Worm (Caenorhabditis elegans) whole organism, L1 larva: Measurements from ENCODE around the gene F07C3.16.
A peak's percentile ranks its signal among the peaks of the same experiment; 100 is the strongest.

Experiments
- C34B4.2 ChIP-seq: sonication (generic microtip); optimal IDR thresholded peaks from 2 replicates; lab custom pipeline; 2017; ENCODE audit warnings: mild to moderate bottlenecking, missing genetic modification characterization, missing compliant biosample characterization
- alr-1 ChIP-seq: fragments of 200-800 bp; sonication (Bioruptor generic); optimal IDR thresholded peaks from 2 replicates; lab custom pipeline; 2018; ENCODE audit warnings: borderline replicate concordance, mild to moderate bottlenecking, missing genetic modification characterization, missing compliant biosample characterization
- aly-2 ChIP-seq: fragments of 150-350 bp; optimal IDR thresholded peaks from 2 replicates; lab custom pipeline; 2014; ENCODE audit warnings: missing biosample characterization, missing genetic modification characterization
- ceh-63 ChIP-seq: fragments of 200-800 bp; sonication (Bioruptor generic); optimal IDR thresholded peaks from 2 replicates; lab custom pipeline; 2018; ENCODE audit warnings: mild to moderate bottlenecking, missing genetic modification characterization, missing compliant biosample characterization
- ceh-8 ChIP-seq: fragments of 200-800 bp; sonication (Bioruptor generic); optimal IDR thresholded peaks from 2 replicates; lab custom pipeline; 2018; ENCODE audit warnings: mild to moderate bottlenecking, missing genetic modification characterization, moderate library complexity, missing compliant biosample characterization
- ceh-90 ChIP-seq: sonication (generic microtip); optimal IDR thresholded peaks from 2 replicates; lab custom pipeline; 2016; ENCODE audit warnings: missing genetic modification characterization, missing compliant biosample characterization
- dsc-1 ChIP-seq: sonication (generic microtip); optimal IDR thresholded peaks from 2 replicates; lab custom pipeline; 2016; ENCODE audit warnings: mild to moderate bottlenecking, missing genetic modification characterization, missing compliant biosample characterization
- efl-1 ChIP-seq, 4 experiments: fragments of 150-350 bp; optimal IDR thresholded peaks in 3 of 4; peaks in 1 of 4; 1 replicate in 1 of 4; 2 replicates in 3 of 4; lab custom pipeline; 2014; ENCODE audit warnings: missing biosample characterization in 2 of 4, missing genetic modification characterization in 2 of 4, missing genetic modification reagents in 2 of 4
- efl-3 ChIP-seq: fragments of 200-800 bp; sonication (Bioruptor generic); optimal IDR thresholded peaks from 2 replicates; lab custom pipeline; 2018; ENCODE audit warnings: mild to moderate bottlenecking, missing genetic modification characterization, missing compliant biosample characterization
- egl-13 ChIP-seq: sonication (generic microtip); optimal IDR thresholded peaks from 2 replicates; lab custom pipeline; 2016; ENCODE audit warnings: missing genotype, missing genetic modification reagents, missing genetic modification characterization, missing compliant biosample characterization
- egl-27 ChIP-seq, 2 experiments: fragments of 150-350 bp in 1 of 2; sonication (generic microtip); optimal IDR thresholded peaks; 3 replicates each; lab custom pipeline; 2017 to 2018; ENCODE audit warnings: missing biosample characterization in 2 of 2, missing genetic modification characterization in 2 of 2, missing genetic modification reagents in 2 of 2
- elt-2 ChIP-seq: sonication (generic microtip); optimal IDR thresholded peaks from 2 replicates; lab custom pipeline; 2016; ENCODE audit warnings: missing genetic modification characterization, mild to moderate bottlenecking, inconsistent platforms, missing compliant biosample characterization, missing genetic modification reagents
- ets-5 ChIP-seq: fragments of 200-800 bp; sonication (Bioruptor generic); IDR thresholded peaks from 2 replicates; pipeline ENCODE4 v1.3.6; 2022; ENCODE audit warnings: missing genetic modification characterization, missing compliant biosample characterization
- fkh-10 ChIP-seq: sonication (generic microtip); optimal IDR thresholded peaks from 2 replicates; lab custom pipeline; 2017; ENCODE audit warnings: missing biosample characterization, missing genetic modification reagents, missing genetic modification characterization
- fkh-8 ChIP-seq: sonication (generic microtip); optimal IDR thresholded peaks from 2 replicates; lab custom pipeline; 2016; ENCODE audit warnings: mild to moderate bottlenecking, missing genetic modification characterization, missing compliant biosample characterization
- fos-1 ChIP-seq: fragments of 150-350 bp; optimal IDR thresholded peaks from 2 replicates; lab custom pipeline; 2014; ENCODE audit warnings: missing biosample characterization, missing genetic modification characterization
- grh-1 ChIP-seq: fragments of 200-800 bp; sonication (Bioruptor generic); IDR thresholded peaks from 2 replicates; pipeline ENCODE4 v1.3.6; 2022; ENCODE audit warnings: missing genetic modification reagents, missing genetic modification characterization, missing compliant biosample characterization
- hlh-4 ChIP-seq: sonication (generic microtip); optimal IDR thresholded peaks from 2 replicates; lab custom pipeline; 2016; ENCODE audit warnings: mild to moderate bottlenecking, missing genetic modification characterization, missing compliant biosample characterization
- hpl-2 ChIP-seq: fragments of 150-350 bp; optimal IDR thresholded peaks from 2 replicates; lab custom pipeline; 2014; ENCODE audit warnings: missing biosample characterization, missing genetic modification reagents, missing genetic modification characterization
- irx-1 ChIP-seq: sonication (generic microtip); optimal IDR thresholded peaks from 2 replicates; lab custom pipeline; 2016; ENCODE audit warnings: missing genetic modification characterization, missing compliant biosample characterization
- isw-1 ChIP-seq: fragments of 200-800 bp; sonication (Bioruptor generic); IDR thresholded peaks from 2 replicates; pipeline ENCODE4 v1.3.6; 2022; ENCODE audit warnings: missing genetic modification characterization, missing compliant biosample characterization
- jun-1 ChIP-seq: fragments of 150-350 bp; optimal IDR thresholded peaks from 2 replicates; lab custom pipeline; 2014; ENCODE audit warnings: missing biosample characterization, missing genetic modification reagents, missing genetic modification characterization
- lin-14 ChIP-seq: fragments of 200-800 bp; sonication (Bioruptor generic); optimal IDR thresholded peaks from 2 replicates; lab custom pipeline; 2018; ENCODE audit warnings: mild to moderate bottlenecking, missing genetic modification characterization, moderate library complexity, missing compliant biosample characterization
- lin-15B ChIP-seq: fragments of 150-350 bp; sonication (generic microtip); optimal IDR thresholded peaks from 3 replicates; lab custom pipeline; 2014; ENCODE audit warnings: missing biosample characterization, missing genetic modification characterization
- lin-39 ChIP-seq: fragments of 150-350 bp; optimal IDR thresholded peaks from 2 replicates; lab custom pipeline; 2014; ENCODE audit warnings: missing biosample characterization, missing genetic modification reagents, missing genetic modification characterization
- mab-9 ChIP-seq: fragments of 200-800 bp; sonication (Bioruptor generic); IDR thresholded peaks from 2 replicates; pipeline ENCODE4 v1.3.6; 2022; ENCODE audit warnings: missing genetic modification reagents, missing genetic modification characterization, missing compliant biosample characterization
- mdl-1 ChIP-seq, 2 experiments: fragments of 150-350 bp; optimal IDR thresholded peaks; 2 replicates each; lab custom pipeline; 2014 to 2017; ENCODE audit warnings: missing biosample characterization in 2 of 2, missing genetic modification characterization in 2 of 2, inconsistent platforms in 1 of 2
- mef-2 ChIP-seq: fragments of 150-350 bp; optimal IDR thresholded peaks from 2 replicates; lab custom pipeline; 2014; ENCODE audit warnings: missing biosample characterization, missing genetic modification characterization
- mep-1 ChIP-seq: fragments of 150-350 bp; optimal IDR thresholded peaks from 2 replicates; lab custom pipeline; 2014; ENCODE audit warnings: missing biosample characterization, missing genetic modification characterization
- nhr-11 ChIP-seq: fragments of 150-350 bp; optimal IDR thresholded peaks from 2 replicates; lab custom pipeline; 2014; ENCODE audit warnings: missing biosample characterization, missing genetic modification characterization
- nhr-12 ChIP-seq: sonication (generic microtip); optimal IDR thresholded peaks from 2 replicates; lab custom pipeline; 2017; ENCODE audit warnings: missing biosample characterization, missing genetic modification characterization
- nhr-20 ChIP-seq: sonication (generic microtip); optimal IDR thresholded peaks from 2 replicates; lab custom pipeline; 2016; ENCODE audit warnings: mild to moderate bottlenecking, missing genetic modification characterization, missing compliant biosample characterization
- nhr-237 ChIP-seq: fragments of 150-350 bp; optimal IDR thresholded peaks from 2 replicates; lab custom pipeline; 2014; ENCODE audit warnings: missing biosample characterization, missing genetic modification characterization
- nhr-28 ChIP-seq: fragments of 150-350 bp; optimal IDR thresholded peaks from 2 replicates; lab custom pipeline; 2014; ENCODE audit warnings: missing biosample characterization, missing genetic modification characterization
- nhr-47 ChIP-seq: sonication (generic microtip); optimal IDR thresholded peaks from 2 replicates; lab custom pipeline; 2016; ENCODE audit warnings: mild to moderate bottlenecking, missing genetic modification characterization, moderate library complexity, missing compliant biosample characterization
- nhr-76 ChIP-seq: sonication (generic microtip); optimal IDR thresholded peaks from 2 replicates; lab custom pipeline; 2017; ENCODE audit warnings: missing biosample characterization, missing genetic modification characterization
- nhr-84 ChIP-seq: sonication (generic microtip); optimal IDR thresholded peaks from 2 replicates; lab custom pipeline; 2017; ENCODE audit warnings: missing biosample characterization, missing genetic modification characterization
- nhr-90 ChIP-seq: sonication (generic microtip); optimal IDR thresholded peaks from 2 replicates; lab custom pipeline; 2016; ENCODE audit warnings: mild to moderate bottlenecking, missing genetic modification characterization, missing compliant biosample characterization; ENCODE audit not compliant: poor library complexity
- pag-3 ChIP-seq: sonication (generic microtip); optimal IDR thresholded peaks from 2 replicates; lab custom pipeline; 2017; ENCODE audit warnings: missing genetic modification characterization, mild to moderate bottlenecking, missing compliant biosample characterization, antibody characterized with exemption, borderline replicate concordance; ENCODE audit not compliant: insufficient read depth
- pax-3 ChIP-seq: fragments of 200-800 bp; sonication (Bioruptor generic); optimal IDR thresholded peaks from 2 replicates; lab custom pipeline; 2018; ENCODE audit warnings: mild to moderate bottlenecking, missing genetic modification characterization, moderate library complexity, missing compliant biosample characterization
- pqm-1 ChIP-seq: sonication (generic microtip); optimal IDR thresholded peaks from 3 replicates; lab custom pipeline; 2017; ENCODE audit warnings: missing biosample characterization, missing genetic modification characterization
- skn-1 ChIP-seq: fragments of 150-350 bp; optimal IDR thresholded peaks from 2 replicates; lab custom pipeline; 2014; ENCODE audit warnings: missing biosample characterization, missing genetic modification characterization
- snpc-4 ChIP-seq: fragments of 150-350 bp; optimal IDR thresholded peaks from 2 replicates; lab custom pipeline; 2014; ENCODE audit warnings: missing biosample characterization, missing genetic modification characterization
- sox-4 ChIP-seq: sonication (generic microtip); optimal IDR thresholded peaks from 2 replicates; lab custom pipeline; 2016; ENCODE audit warnings: missing genetic modification characterization, missing compliant biosample characterization
- sup-37 ChIP-seq: fragments of 200-800 bp; sonication (Bioruptor generic); optimal IDR thresholded peaks from 2 replicates; lab custom pipeline; 2018; ENCODE audit warnings: mild to moderate bottlenecking, missing genetic modification characterization, missing compliant biosample characterization
- swsn-7 ChIP-seq: sonication (generic microtip); optimal IDR thresholded peaks from 2 replicates; lab custom pipeline; 2016; ENCODE audit warnings: missing genetic modification characterization, missing compliant biosample characterization
- tbx-2 ChIP-seq: sonication (generic microtip); optimal IDR thresholded peaks from 2 replicates; lab custom pipeline; 2016; ENCODE audit warnings: missing genetic modification characterization, missing compliant biosample characterization
- unc-30 ChIP-seq: sonication (generic microtip); optimal IDR thresholded peaks from 2 replicates; lab custom pipeline; 2017; ENCODE audit warnings: missing biosample characterization, missing genetic modification characterization
- unc-86 ChIP-seq: sonication (generic microtip); optimal IDR thresholded peaks from 2 replicates; lab custom pipeline; 2016; ENCODE audit warnings: missing genetic modification characterization, missing compliant biosample characterization
- unc-98 ChIP-seq: fragments of 200-800 bp; sonication (Bioruptor generic); IDR thresholded peaks from 2 replicates; pipeline ENCODE4 v1.3.6; 2022; ENCODE audit warnings: missing genetic modification characterization, missing compliant biosample characterization
- vab-15 ChIP-seq: sonication (generic microtip); optimal IDR thresholded peaks from 2 replicates; lab custom pipeline; 2017; ENCODE audit warnings: missing genotype, mild to moderate bottlenecking, missing genetic modification characterization, missing compliant biosample characterization
- ztf-11 ChIP-seq, 2 experiments: sonication (generic microtip); optimal IDR thresholded peaks; 2 replicates each; lab custom pipeline; 2016 to 2017; ENCODE audit warnings: missing genetic modification characterization in 2 of 2, missing biosample characterization in 1 of 2, missing compliant biosample characterization in 1 of 2
- ztf-4 ChIP-seq: fragments of 150-350 bp; optimal IDR thresholded peaks from 2 replicates; lab custom pipeline; 2014; ENCODE audit warnings: missing biosample characterization, missing genetic modification characterization

The F07C3.16 gene

ce11 chrV:9212499-9212898, 44.9 kb downstream of the F07C3.16 start:
- TF ChIP-seq tbx-2 (tag; lab: Kevin White, UChicago) (peak; percentile 5), mab-9 (GFP tag; lab: Robert Waterston, UW) (no peak), jun-1 (no peak), unc-86 (tag; lab: Kevin White, UChicago) (no peak), nhr-76 (tag; lab: Kevin White, UChicago) (no peak), nhr-237 (tag; lab: Kevin White, UChicago) (no peak), egl-27 (tag; optimal IDR thresholded peaks at IDR 0.05; lab: Kevin White, UChicago) (no peak), mdl-1 (tag; optimal IDR thresholded peaks at IDR 0.05; lab: Kevin White, UChicago) (peak in 1 of 2 experiments; percentile 60), ztf-4 (tag; lab: Kevin White, UChicago) (no peak), swsn-7 (tag; lab: Kevin White, UChicago) (peak; percentile 41), ztf-11 (tag; optimal IDR thresholded peaks at IDR 0.05; lab: Kevin White, UChicago) (no peak), isw-1 (GFP tag; lab: Robert Waterston, UW) (no peak), pag-3 (no peak), lin-14 (peak; percentile 90), efl-3 (GFP tag; lab: Kevin White, UChicago) (no peak), unc-30 (tag; lab: Kevin White, UChicago) (no peak), alr-1 (tag; lab: Kevin White, UChicago) (no peak), nhr-90 (tag; lab: Kevin White, UChicago) (no peak), mef-2 (tag; lab: Kevin White, UChicago) (no peak), vab-15 (peak; percentile 9), irx-1 (no peak), skn-1 (tag; lab: Kevin White, UChicago) (peak; percentile 47), nhr-28 (tag; lab: Kevin White, UChicago) (no peak), sox-4 (tag; lab: Kevin White, UChicago) (no peak), ets-5 (GFP tag; lab: Robert Waterston, UW) (no peak), snpc-4 (tag; lab: Kevin White, UChicago) (peak; percentile 63), C34B4.2 (tag; lab: Kevin White, UChicago) (no peak), aly-2 (no peak), pax-3 (tag; lab: Kevin White, UChicago) (no peak), nhr-84 (tag; lab: Kevin White, UChicago) (no peak), nhr-11 (tag; lab: Kevin White, UChicago) (no peak), fos-1 (peak; percentile 4), unc-98 (no peak), efl-1 (optimal IDR thresholded peaks at IDR 0.05; lab: Kevin White, UChicago) (peak; percentile 65 to 66), efl-1 (GFP tag; optimal IDR thresholded peaks at IDR 0.05 in 1 of 2; lab: Kevin White, UChicago) (peak; percentile 56 to 64), hlh-4 (no peak), lin-15B (tag; lab: Kevin White, UChicago) (peak; percentile 68), mep-1 (tag; lab: Kevin White, UChicago) (peak; percentile 91), sup-37 (GFP tag; lab: Kevin White, UChicago) (no peak), dsc-1 (tag; lab: Kevin White, UChicago) (no peak), nhr-12 (no peak), lin-39 (tag; lab: Kevin White, UChicago) (no peak), fkh-10 (no peak), fkh-8 (no peak), egl-13 (tag; lab: Kevin White, UChicago) (no peak), elt-2 (tag; lab: Kevin White, UChicago) (no peak), nhr-47 (tag; lab: Kevin White, UChicago) (peak; percentile 38), nhr-20 (tag; lab: Kevin White, UChicago) (peak; percentile 65), ceh-8 (GFP tag; lab: Kevin White, UChicago) (no peak), pqm-1 (tag; lab: Kevin White, UChicago) (no peak), ceh-63 (GFP tag; lab: Kevin White, UChicago) (no peak), hpl-2 (GFP tag; lab: Kevin White, UChicago) (no peak), ceh-90 (tag; lab: Kevin White, UChicago) (no peak), grh-1 (no peak)
